Fruit fly (Drosophila melanogaster) whole organism, embryonic: ENCODE data around the gene Pcmt.

ENCODE experiments used
- Abd-B ChIP-seq: fragments of 200-800 bp; sonication (Bioruptor generic); optimal IDR thresholded peaks from 2 replicates; lab custom pipeline; 2018; ENCODE audit warnings: missing biosample characterization, mild to moderate bottlenecking, missing genetic modification characterization, moderate library complexity
- CG10366 ChIP-seq: fragments of 200-800 bp; sonication (Bioruptor generic); IDR thresholded peaks from 2 replicates; pipeline ENCODE4 v1.3.6; 2022; ENCODE audit warnings: missing biosample characterization, missing genetic modification characterization
- CG10431 ChIP-seq: fragments of 200-800 bp; sonication (Bioruptor generic); optimal IDR thresholded peaks from 3 replicates; lab custom pipeline; 2018; ENCODE audit warnings: missing biosample characterization, mild to moderate bottlenecking, missing genetic modification characterization
- CG10543 ChIP-seq: fragments of 200-800 bp; sonication (Bioruptor generic); optimal IDR thresholded peaks from 3 replicates; lab custom pipeline; 2017; ENCODE audit warnings: missing biosample characterization, mild to moderate bottlenecking, missing genetic modification characterization, moderate library complexity
- CG11093 ChIP-seq: fragments of 200-800 bp; sonication (Bioruptor generic); IDR thresholded peaks from 3 replicates; pipeline ENCODE4 v1.3.6; 2022; ENCODE audit warnings: missing biosample characterization, missing genetic modification characterization
- CG12219 ChIP-seq: fragments of 200-800 bp; sonication (Bioruptor generic); optimal IDR thresholded peaks from 3 replicates; lab custom pipeline; 2018; ENCODE audit warnings: missing biosample characterization, mild to moderate bottlenecking, missing genetic modification characterization
- CG13424 ChIP-seq: fragments of 200-800 bp; sonication (Bioruptor generic); optimal IDR thresholded peaks from 2 replicates; lab custom pipeline; 2019; ENCODE audit warnings: missing biosample characterization, mild to moderate bottlenecking, missing genetic modification characterization, moderate library complexity
- CG14441 ChIP-seq: fragments of 200-800 bp; sonication (Bioruptor generic); IDR thresholded peaks from 2 replicates; pipeline ENCODE4 v1.3.6; 2022; ENCODE audit warnings: missing biosample characterization, missing genetic modification characterization
- CG1603 ChIP-seq: fragments of 200-800 bp; sonication (Bioruptor generic); optimal IDR thresholded peaks from 2 replicates; lab custom pipeline; 2019; ENCODE audit warnings: missing biosample characterization, mild to moderate bottlenecking, missing genetic modification characterization, moderate library complexity
- CG17186 ChIP-seq: fragments of 200-800 bp; sonication (Bioruptor generic); optimal IDR thresholded peaks from 3 replicates; lab custom pipeline; 2017; ENCODE audit warnings: missing biosample characterization, missing genetic modification reagents, missing genetic modification characterization
- CG18764 ChIP-seq: fragments of 200-800 bp; sonication (Bioruptor generic); optimal IDR thresholded peaks from 3 replicates; lab custom pipeline; 2016; ENCODE audit warnings: missing biosample characterization, missing genetic modification characterization
- CG2199 ChIP-seq: fragments of 200-800 bp; sonication (Bioruptor generic); IDR thresholded peaks from 3 replicates; pipeline ENCODE4 v1.3.6; 2022; ENCODE audit warnings: missing biosample characterization, missing genetic modification characterization
- CG2712 ChIP-seq: fragments of 200-800 bp; optimal IDR thresholded peaks from 3 replicates; lab custom pipeline; 2019; ENCODE audit warnings: missing biosample characterization, mild to moderate bottlenecking, missing genetic modification characterization, moderate library complexity
- CG30403 ChIP-seq: fragments of 200-800 bp; sonication (Bioruptor generic); optimal IDR thresholded peaks from 3 replicates; lab custom pipeline; 2016; ENCODE audit warnings: missing biosample characterization, missing genetic modification characterization
- CG3281 ChIP-seq: fragments of 200-800 bp; sonication (Bioruptor generic); optimal IDR thresholded peaks from 3 replicates; lab custom pipeline; 2017; ENCODE audit warnings: missing biosample characterization, mild to moderate bottlenecking, missing genetic modification characterization
- CG33557 ChIP-seq: fragments of 200-800 bp; sonication (Bioruptor generic); optimal IDR thresholded peaks from 2 replicates; lab custom pipeline; 2019; ENCODE audit warnings: missing biosample characterization, mild to moderate bottlenecking, missing genetic modification characterization, moderate library complexity
- CG34224 ChIP-seq: fragments of 200-800 bp; sonication (Bioruptor generic); IDR thresholded peaks from 3 replicates; pipeline ENCODE4 v1.3.6; 2022; ENCODE audit warnings: missing biosample characterization, missing genetic modification characterization; ENCODE audit not compliant: partially characterized antibody
- CG4360 ChIP-seq: fragments of 200-800 bp; sonication (Bioruptor generic); IDR thresholded peaks from 2 replicates; pipeline ENCODE4 v1.3.6; 2022; ENCODE audit warnings: missing biosample characterization, missing genetic modification characterization
- CG4617 ChIP-seq: fragments of 200-800 bp; sonication (Bioruptor generic); optimal IDR thresholded peaks from 3 replicates; lab custom pipeline; 2016; ENCODE audit warnings: missing biosample characterization, missing genetic modification characterization, borderline replicate concordance
- CG6175 ChIP-seq: fragments of 200-800 bp; sonication (Bioruptor generic); IDR thresholded peaks from 3 replicates; pipeline ENCODE4 v1.3.6; 2022; ENCODE audit warnings: missing biosample characterization, missing genetic modification characterization
- E2f2 ChIP-seq: fragments of 200-800 bp; sonication (Bioruptor generic); IDR thresholded peaks from 2 replicates; pipeline ENCODE4 v1.3.6; 2022; ENCODE audit warnings: missing biosample characterization, missing genetic modification characterization
- Fer1 ChIP-seq: fragments of 200-800 bp; sonication (Bioruptor generic); optimal IDR thresholded peaks from 2 replicates; lab custom pipeline; 2017; ENCODE audit warnings: missing biosample characterization, mild to moderate bottlenecking, missing genetic modification characterization
- H15 ChIP-seq: fragments of 200-800 bp; sonication (Bioruptor generic); IDR thresholded peaks from 3 replicates; pipeline ENCODE4 v1.3.6; 2022; ENCODE audit warnings: missing biosample characterization, missing genetic modification characterization
- HmgZ ChIP-seq: fragments of 200-800 bp; sonication (Bioruptor generic); optimal IDR thresholded peaks from 2 replicates; lab custom pipeline; 2018; ENCODE audit warnings: missing biosample characterization, mild to moderate bottlenecking, missing genetic modification characterization
- Hr51 ChIP-seq, 2 experiments: fragments of 200-800 bp; sonication (Bioruptor generic); optimal IDR thresholded peaks; 2 replicates in 1 of 2; 3 replicates in 1 of 2; lab custom pipeline; 2016 to 2018; ENCODE audit warnings: missing biosample characterization in 2 of 2, missing genetic modification characterization in 2 of 2, mild to moderate bottlenecking in 1 of 2, moderate library complexity in 1 of 2
- Hsf ChIP-seq: fragments of 200-800 bp; sonication (Bioruptor generic); optimal IDR thresholded peaks from 3 replicates; lab custom pipeline; 2016; ENCODE audit warnings: missing biosample characterization, missing genetic modification characterization
- Mes4 ChIP-seq: fragments of 200-800 bp; sonication (Bioruptor generic); optimal IDR thresholded peaks from 2 replicates; lab custom pipeline; 2016; ENCODE audit warnings: missing biosample characterization, missing genetic modification characterization
- Ravus ChIP-seq: fragments of 200-800 bp; sonication (Bioruptor generic); IDR thresholded peaks from 2 replicates; pipeline ENCODE4 v1.3.6; 2022; ENCODE audit warnings: missing biosample characterization, missing genetic modification characterization
- ash1 ChIP-seq: fragments of 200-800 bp; sonication (Bioruptor generic); optimal IDR thresholded peaks from 2 replicates; lab custom pipeline; 2018; ENCODE audit warnings: missing biosample characterization, mild to moderate bottlenecking, missing genetic modification characterization
- cato ChIP-seq: fragments of 200-800 bp; sonication (Bioruptor generic); optimal IDR thresholded peaks from 2 replicates; lab custom pipeline; 2016; ENCODE audit warnings: missing biosample characterization, missing genetic modification characterization, borderline replicate concordance
- corto ChIP-seq: fragments of 200-800 bp; sonication (Bioruptor generic); optimal IDR thresholded peaks from 2 replicates; lab custom pipeline; 2016; ENCODE audit warnings: missing biosample characterization, mild to moderate bottlenecking, missing genetic modification characterization, moderate library complexity
- danr ChIP-seq: fragments of 200-800 bp; sonication (Bioruptor generic); IDR thresholded peaks from 2 replicates; pipeline ENCODE4 v1.3.6; 2022; ENCODE audit warnings: missing biosample characterization, missing genetic modification characterization
- dati ChIP-seq: fragments of 200-800 bp; sonication (Bioruptor generic); IDR thresholded peaks from 2 replicates; pipeline ENCODE4 v1.3.6; 2022; ENCODE audit warnings: missing biosample characterization, missing genetic modification characterization
- disco-r ChIP-seq: fragments of 200-800 bp; sonication (Bioruptor generic); optimal IDR thresholded peaks from 2 replicates; lab custom pipeline; 2016; ENCODE audit warnings: missing biosample characterization, missing genetic modification characterization
- eve ChIP-seq, 2 experiments: fragments of >200 bp; optimal IDR thresholded peaks; 2 replicates each; lab custom pipeline; 2017; ENCODE audit warnings: missing biosample characterization in 2 of 2, missing genetic modification characterization in 2 of 2
- fu2 ChIP-seq: fragments of 200-800 bp; sonication (Bioruptor generic); optimal IDR thresholded peaks from 2 replicates; lab custom pipeline; 2016; ENCODE audit warnings: missing biosample characterization, missing genetic modification characterization
- gce ChIP-seq: fragments of 200-800 bp; sonication (Bioruptor generic); IDR thresholded peaks from 3 replicates; pipeline ENCODE4 v1.3.6; 2022; ENCODE audit warnings: missing biosample characterization, missing genetic modification characterization
- hb ChIP-seq: fragments of 200-800 bp; sonication (Bioruptor generic); IDR thresholded peaks from 3 replicates; pipeline ENCODE4 v1.3.6; 2022; ENCODE audit warnings: missing biosample characterization, missing genetic modification characterization; ENCODE audit not compliant: partially characterized antibody
- kah ChIP-seq: fragments of 200-800 bp; sonication (Bioruptor generic); optimal IDR thresholded peaks from 2 replicates; lab custom pipeline; 2018; ENCODE audit warnings: missing biosample characterization, mild to moderate bottlenecking, missing genetic modification characterization
- klu ChIP-seq: fragments of 200-800 bp; sonication (Bioruptor generic); IDR thresholded peaks from 2 replicates; pipeline ENCODE4 v1.3.6; 2022; ENCODE audit warnings: missing biosample characterization, missing genetic modification characterization
- peb ChIP-seq: fragments of 200-800 bp; sonication (Bioruptor generic); IDR thresholded peaks from 2 replicates; pipeline ENCODE4 v1.3.6; 2022; ENCODE audit warnings: missing biosample characterization, missing genetic modification characterization
- pum ChIP-seq: fragments of 200-800 bp; sonication (Bioruptor generic); optimal IDR thresholded peaks from 2 replicates; lab custom pipeline; 2016; ENCODE audit warnings: missing biosample characterization, missing genetic modification characterization
- pzg ChIP-seq: fragments of 200-800 bp; sonication (Bioruptor generic); optimal IDR thresholded peaks from 3 replicates; lab custom pipeline; 2018; ENCODE audit warnings: missing biosample characterization, mild to moderate bottlenecking, missing genetic modification characterization, moderate library complexity
- salm ChIP-seq: fragments of 200-800 bp; sonication (Bioruptor generic); optimal IDR thresholded peaks from 2 replicates; lab custom pipeline; 2018; ENCODE audit warnings: missing biosample characterization, mild to moderate bottlenecking, missing genetic modification characterization
- sc ChIP-seq, 3 experiments: fragments of >200 bp in 2 of 3; fragments of 200-800 bp in 1 of 3; sonication (Bioruptor generic) in 1 of 3; optimal IDR thresholded peaks; 2 replicates in 2 of 3; 3 replicates in 1 of 3; lab custom pipeline; 2017; ENCODE audit warnings: mild to moderate bottlenecking in 1 of 3, missing biosample characterization in 1 of 3, missing genetic modification characterization in 1 of 3, missing genetic modification reagents in 1 of 3
- slbo ChIP-seq: fragments of 200-800 bp; sonication (Bioruptor generic); IDR thresholded peaks from 2 replicates; pipeline ENCODE4 v1.3.6; 2022; ENCODE audit warnings: missing biosample characterization, missing genetic modification characterization
- tin ChIP-seq: fragments of 200-800 bp; sonication (Bioruptor generic); optimal IDR thresholded peaks from 3 replicates; lab custom pipeline; 2016; ENCODE audit warnings: missing biosample characterization, missing genetic modification characterization
- trh ChIP-seq: fragments of 200-800 bp; sonication (Bioruptor generic); optimal IDR thresholded peaks from 2 replicates; lab custom pipeline; 2016; ENCODE audit warnings: missing biosample characterization, missing genetic modification characterization
- yki ChIP-seq: fragments of >200 bp; optimal IDR thresholded peaks from 3 replicates; lab custom pipeline; 2018
- zfh1 ChIP-seq: fragments of 200-800 bp; sonication (Bioruptor generic); IDR thresholded peaks from 3 replicates; pipeline ENCODE4 v1.3.6; 2022; ENCODE audit warnings: missing biosample characterization, missing genetic modification characterization
- zfh2 ChIP-seq: fragments of 200-800 bp; sonication (Bioruptor generic); optimal IDR thresholded peaks from 2 replicates; lab custom pipeline; 2016; ENCODE audit warnings: missing biosample characterization, missing genetic modification characterization

Pcmt gene

dm6 chr3R:5565623-5566022, 11.5 kb upstream of the Pcmt start (continued):
- peak; percentile 26 for TF ChIP-seq disco-r (GFP tag; lab: Kevin White, UChicago)
- TF ChIP-seq CG11093 (GFP tag; lab: Robert Waterston, UW) = peak; percentile 49; the same call in 1 of the 3 replicates
- peak; percentile 73; the same call in 2 of the 3 replicates for TF ChIP-seq CG6175
- TF ChIP-seq Fer1 = peak; percentile 82
- TF ChIP-seq pum (GFP tag; lab: Kevin White, UChicago) = peak; percentile 75
- TF ChIP-seq CG33557 (GFP tag; lab: Kevin White, UChicago) = no peak
- peak; percentile 82 for TF ChIP-seq dati (GFP tag; lab: Robert Waterston, UW)
- no peak for TF ChIP-seq Abd-B (GFP tag; lab: Kevin White, UChicago)
- TF ChIP-seq kah (GFP tag; lab: Kevin White, UChicago) = peak; percentile 36
- TF ChIP-seq H15 (GFP tag; lab: Robert Waterston, UW) = peak; percentile 74
- TF ChIP-seq gce (GFP tag; lab: Robert Waterston, UW) = peak; percentile 74
- TF ChIP-seq tin (GFP tag; lab: Kevin White, UChicago) = peak; percentile 59
- TF ChIP-seq CG17186 (GFP tag; lab: Kevin White, UChicago) = no peak
- peak; percentile 4 for TF ChIP-seq pzg (GFP tag; lab: Kevin White, UChicago)
- TF ChIP-seq CG13424 = peak; percentile 79
- peak; percentile 77 for TF ChIP-seq CG2712 (tag; lab: Kevin White, UChicago)
- TF ChIP-seq E2f2 (GFP tag; lab: Robert Waterston, UW) = peak; percentile 68
- no peak for TF ChIP-seq cato (GFP tag; lab: Kevin White, UChicago)
- peak; percentile 87 for TF ChIP-seq CG10366 (GFP tag; lab: Robert Waterston, UW)
- no peak for TF ChIP-seq CG4617 (GFP tag; lab: Kevin White, UChicago)
- TF ChIP-seq Hr51 (GFP tag; optimal IDR thresholded peaks at IDR 0.05; lab: Kevin White, UChicago) = peak in 1 of 2 experiments; percentile 73
- peak; percentile 64 for TF ChIP-seq CG4360 (GFP tag; lab: Robert Waterston, UW)
- peak; percentile 69 for TF ChIP-seq CG10543 (GFP tag; lab: Kevin White, UChicago)
- TF ChIP-seq zfh1 (GFP tag; lab: Robert Waterston, UW) = peak; percentile 88
- TF ChIP-seq danr = peak; percentile 67; the same call in 1 of the 2 replicates
- peak; percentile 79 for TF ChIP-seq peb (GFP tag; lab: Robert Waterston, UW)
- peak; percentile 39 for TF ChIP-seq trh (GFP tag; lab: Kevin White, UChicago)
- no peak for TF ChIP-seq CG2199
- peak; percentile 49 for TF ChIP-seq Mes4 (GFP tag; lab: Kevin White, UChicago)
- TF ChIP-seq hb (GFP tag; lab: Robert Waterston, UW) = no peak
- TF ChIP-seq CG14441 = peak; percentile 92
- no peak for TF ChIP-seq corto
- TF ChIP-seq salm (tag; lab: Kevin White, UChicago) = peak; percentile 73
- TF ChIP-seq CG10431 (GFP tag; lab: Kevin White, UChicago) = no peak
- no peak for TF ChIP-seq eve (GFP tag; optimal IDR thresholded peaks at IDR 0.05; lab: Kevin White, UChicago)
- TF ChIP-seq Hsf (GFP tag; lab: Kevin White, UChicago) = peak; percentile 76
- TF ChIP-seq slbo (GFP tag; lab: Robert Waterston, UW) = peak; percentile 92
- TF ChIP-seq Ravus (GFP tag; lab: Robert Waterston, UW) = peak; percentile 30; the same call in 1 of the 2 replicates
- TF ChIP-seq ash1 (GFP tag; lab: Kevin White, UChicago) = no peak
- TF ChIP-seq fu2 (GFP tag; lab: Kevin White, UChicago) = peak; percentile 53
- TF ChIP-seq sc (optimal IDR thresholded peaks at IDR 0.05; lab: Kevin White, UChicago) = no peak
- TF ChIP-seq sc (GFP tag; optimal IDR thresholded peaks at IDR 0.05; lab: Kevin White, UChicago) = peak; percentile 74
- peak; percentile 77 for TF ChIP-seq CG1603 (tag; lab: Kevin White, UChicago)
- TF ChIP-seq CG3281 = peak; percentile 75
- TF ChIP-seq yki (lab: Kevin White, UChicago) = no peak
- TF ChIP-seq HmgZ = peak; percentile 84
- TF ChIP-seq zfh2 (GFP tag; lab: Kevin White, UChicago) = peak; percentile 74
- TF ChIP-seq klu = peak; percentile 45; the same call in 1 of the 2 replicates
- peak; percentile 80 for TF ChIP-seq CG12219 (GFP tag; lab: Kevin White, UChicago)
- TF ChIP-seq CG18764 (GFP tag; lab: Kevin White, UChicago) = peak; percentile 54
- peak; percentile 71 for TF ChIP-seq CG30403
- TF ChIP-seq CG34224 (GFP tag; lab: Robert Waterston, UW) = no peak
